Worm (Caenorhabditis elegans) whole organism, mixed stage, embryonic: Measurements from ENCODE around the gene R11H6.5.

Experiments used
- bed-3 ChIP-seq: fragments of 200-800 bp; sonication (Bioruptor generic); optimal IDR thresholded peaks from 3 replicates; lab custom pipeline; 2018; ENCODE audit warnings: mild to moderate bottlenecking, missing genetic modification characterization, moderate library complexity, missing compliant biosample characterization
- elt-3 ChIP-seq: fragments of 150-350 bp; optimal IDR thresholded peaks from 2 replicates; lab custom pipeline; 2014; ENCODE audit warnings: missing biosample characterization, missing genetic modification characterization
- lsy-2 ChIP-seq: fragments of 150-350 bp; optimal IDR thresholded peaks from 2 replicates; lab custom pipeline; 2014; ENCODE audit warnings: missing biosample characterization, missing genetic modification characterization
- mab-5 ChIP-seq: fragments of 150-350 bp; optimal IDR thresholded peaks from 2 replicates; lab custom pipeline; 2014; ENCODE audit warnings: missing biosample characterization, missing genetic modification characterization
- snpc-4 ChIP-seq: fragments of 150-350 bp; optimal IDR thresholded peaks from 2 replicates; lab custom pipeline; 2014; ENCODE audit warnings: missing biosample characterization, missing genetic modification characterization
- sptf-1 ChIP-seq: sonication (generic microtip); optimal IDR thresholded peaks from 2 replicates; lab custom pipeline; 2017; ENCODE audit warnings: mild to moderate bottlenecking, missing genetic modification characterization, moderate library complexity, missing compliant biosample characterization
- unc-39 ChIP-seq: fragments of 150-350 bp; optimal IDR thresholded peaks from 2 replicates; lab custom pipeline; 2014; ENCODE audit warnings: missing biosample characterization, missing genetic modification characterization
- unc-62 ChIP-seq: fragments of 150-350 bp; optimal IDR thresholded peaks from 2 replicates; lab custom pipeline; 2014; ENCODE audit warnings: missing biosample characterization, missing genetic modification reagents, missing genetic modification characterization
- zip-8 ChIP-seq: fragments of 150-350 bp; optimal IDR thresholded peaks from 2 replicates; lab custom pipeline; 2014; ENCODE audit warnings: missing biosample characterization, missing genetic modification characterization
- ztf-11 ChIP-seq: fragments of 150-350 bp; optimal IDR thresholded peaks from 2 replicates; lab custom pipeline; 2014; ENCODE audit warnings: missing biosample characterization, missing genetic modification characterization

DNA sequence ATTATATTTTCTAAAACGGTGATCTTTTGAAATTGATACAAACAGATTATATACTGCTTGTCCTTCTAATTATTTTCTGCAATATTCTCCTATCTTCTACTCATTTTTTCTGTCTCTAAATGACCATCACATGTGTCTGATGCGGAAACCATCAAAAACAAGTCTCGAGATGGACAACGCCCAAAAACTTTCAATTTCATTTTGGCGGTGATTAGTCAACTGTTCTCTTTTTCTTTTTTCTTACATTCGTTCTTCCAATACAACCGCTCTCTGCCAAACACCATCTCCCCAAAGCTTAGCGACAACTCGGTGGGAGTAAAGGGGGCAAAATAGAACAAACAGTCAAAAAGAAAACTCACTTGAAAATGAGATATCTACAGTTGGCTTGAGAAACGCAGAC is 21.3 kb upstream of the R11H6.5 start:
- no peak for TF ChIP-seq ztf-11 (tag; lab: Kevin White, UChicago)
- TF ChIP-seq unc-62 (GFP tag; lab: Kevin White, UChicago) = no peak
- no peak for TF ChIP-seq elt-3 (tag; lab: Kevin White, UChicago)
- TF ChIP-seq sptf-1 = no peak
- TF ChIP-seq lsy-2 (tag; lab: Kevin White, UChicago) = no peak
- no peak for TF ChIP-seq snpc-4 (tag; lab: Kevin White, UChicago)
- TF ChIP-seq bed-3 (GFP tag; lab: Kevin White, UChicago) = no peak
- TF ChIP-seq zip-8 (tag; lab: Kevin White, UChicago) = no peak
- TF ChIP-seq unc-39 = no peak
- TF ChIP-seq mab-5 = no peak
